Fruit fly (Drosophila melanogaster): Measurements from ENCODE around the gene CG12118.

dm6 chrX:9223182-9223581, 27.0 kb upstream of the CG12118 start, which contains the start of gene t:
- TF ChIP-seq CG15710 (tag; optimal IDR thresholded peaks at IDR 0.05): no peak
- no peak; the same call in 2 of the 3 replicates for TF ChIP-seq CG4496 (GFP tag; IDR thresholded peaks at IDR 0.05)
- no peak for TF ChIP-seq EcR (GFP tag; optimal IDR thresholded peaks at IDR 0.05)
- peak; percentile 26 for TF ChIP-seq CG14655 (GFP tag; optimal IDR thresholded peaks at IDR 0.05)
- TF ChIP-seq rn (GFP tag; IDR thresholded peaks at IDR 0.05): no peak
- TF ChIP-seq CG32121 (GFP tag; IDR thresholded peaks at IDR 0.05): no peak
- no peak for TF ChIP-seq D1 (tag; optimal IDR thresholded peaks at IDR 0.05)
- TF ChIP-seq Snoo (tag; optimal IDR thresholded peaks at IDR 0.05): no peak
- no peak for TF ChIP-seq CG9948 (tag; optimal IDR thresholded peaks at IDR 0.05)
- no peak for TF ChIP-seq CG34367 (tag; optimal IDR thresholded peaks at IDR 0.05)

All from whole organism, pupa.